Fruit fly (Drosophila melanogaster) whole organism, embryonic: ENCODE data around the gene RpS12.

ENCODE experiments used
- Ada2b ChIP-seq: fragments of 200-800 bp; sonication (Bioruptor generic); IDR thresholded peaks from 2 replicates; pipeline ENCODE4 v1.3.6; 2022; ENCODE audit warnings: missing biosample characterization, missing genetic modification characterization
- BEAF-32 ChIP-seq: fragments of 200-800 bp; sonication (Bioruptor generic); optimal IDR thresholded peaks from 3 replicates; lab custom pipeline; 2017; ENCODE audit warnings: missing biosample characterization, missing genetic modification characterization, mild to moderate bottlenecking, moderate library complexity, missing genetic modification reagents
- Bdp1 ChIP-seq: fragments of 200-800 bp; sonication (Bioruptor generic); optimal IDR thresholded peaks from 3 replicates; lab custom pipeline; 2016; ENCODE audit warnings: missing biosample characterization, missing genetic modification characterization
- CG15514 ChIP-seq: fragments of 200-800 bp; sonication (Bioruptor generic); optimal IDR thresholded peaks from 3 replicates; lab custom pipeline; 2017; ENCODE audit warnings: missing biosample characterization, missing genetic modification characterization, mild to moderate bottlenecking, moderate library complexity, missing genetic modification reagents
- CG1603 ChIP-seq: fragments of 200-800 bp; sonication (Bioruptor generic); optimal IDR thresholded peaks from 2 replicates; lab custom pipeline; 2019; ENCODE audit warnings: missing biosample characterization, mild to moderate bottlenecking, missing genetic modification characterization, moderate library complexity
- CG17802 ChIP-seq: fragments of 200-800 bp; sonication (Bioruptor generic); optimal IDR thresholded peaks from 2 replicates; lab custom pipeline; 2018; ENCODE audit warnings: missing biosample characterization, mild to moderate bottlenecking, missing genetic modification characterization, moderate library complexity
- CG18599 ChIP-seq: fragments of 200-800 bp; sonication (Bioruptor generic); optimal IDR thresholded peaks from 3 replicates; lab custom pipeline; 2017; ENCODE audit warnings: missing biosample characterization, missing genetic modification characterization, mild to moderate bottlenecking, moderate library complexity, missing genetic modification reagents
- CG2116 ChIP-seq: fragments of 200-800 bp; sonication (Bioruptor generic); optimal IDR thresholded peaks from 3 replicates; lab custom pipeline; 2018; ENCODE audit warnings: missing biosample characterization, mild to moderate bottlenecking, missing genetic modification characterization
- CG2712 ChIP-seq: fragments of 200-800 bp; optimal IDR thresholded peaks from 3 replicates; lab custom pipeline; 2019; ENCODE audit warnings: missing biosample characterization, mild to moderate bottlenecking, missing genetic modification characterization, moderate library complexity
- CG3065 ChIP-seq: fragments of 200-800 bp; sonication (Bioruptor generic); optimal IDR thresholded peaks from 2 replicates; lab custom pipeline; 2016; ENCODE audit warnings: missing biosample characterization, missing genetic modification characterization
- CG32767 ChIP-seq: fragments of 200-800 bp; sonication (Bioruptor generic); IDR thresholded peaks from 2 replicates; pipeline ENCODE4 v1.3.6; 2022; ENCODE audit warnings: missing biosample characterization, missing genetic modification characterization
- CG6254 ChIP-seq: fragments of 200-800 bp; sonication (Bioruptor generic); optimal IDR thresholded peaks from 3 replicates; lab custom pipeline; 2017; ENCODE audit warnings: mild to moderate bottlenecking, missing biosample characterization, missing genetic modification reagents, missing genetic modification characterization
- CG7928 ChIP-seq: fragments of 200-800 bp; sonication (Bioruptor generic); optimal IDR thresholded peaks from 2 replicates; lab custom pipeline; 2017; ENCODE audit warnings: missing biosample characterization, mild to moderate bottlenecking, missing genetic modification characterization
- CG9797 ChIP-seq: fragments of 200-800 bp; sonication (Bioruptor generic); optimal IDR thresholded peaks from 3 replicates; lab custom pipeline; 2018; ENCODE audit warnings: missing biosample characterization, mild to moderate bottlenecking, missing genetic modification characterization
- D19A ChIP-seq: fragments of 200-800 bp; optimal IDR thresholded peaks from 3 replicates; lab custom pipeline; 2019; ENCODE audit warnings: missing biosample characterization, mild to moderate bottlenecking, missing genetic modification characterization, moderate library complexity
- Dll ChIP-seq: fragments of 200-800 bp; sonication (Bioruptor generic); IDR thresholded peaks from 4 replicates; pipeline ENCODE4 v1.3.6; 2022; ENCODE audit warnings: missing biosample characterization, missing genetic modification characterization; ENCODE audit not compliant: partially characterized antibody
- Dp ChIP-seq: fragments of 200-800 bp; sonication (Bioruptor generic); optimal IDR thresholded peaks from 2 replicates; lab custom pipeline; 2018; ENCODE audit warnings: missing biosample characterization, mild to moderate bottlenecking, missing genetic modification characterization, moderate library complexity
- Dref ChIP-seq: fragments of 200-800 bp; sonication (Bioruptor generic); IDR thresholded peaks from 2 replicates; pipeline ENCODE4 v1.3.6; 2022; ENCODE audit warnings: missing biosample characterization, missing genetic modification characterization
- E2f2 ChIP-seq: fragments of 200-800 bp; sonication (Bioruptor generic); IDR thresholded peaks from 2 replicates; pipeline ENCODE4 v1.3.6; 2022; ENCODE audit warnings: missing biosample characterization, missing genetic modification characterization
- GATAe ChIP-seq: fragments of 200-800 bp; sonication (Bioruptor generic); conservative IDR thresholded peaks from 2 replicates; pipeline ENCODE4 v1.3.6; 2022; ENCODE audit warnings: missing biosample characterization, missing genetic modification characterization
- HLH4C ChIP-seq: fragments of 200-800 bp; sonication (Bioruptor generic); IDR thresholded peaks from 3 replicates; pipeline ENCODE4 v1.3.6; 2022; ENCODE audit warnings: missing biosample characterization, missing genetic modification characterization; ENCODE audit not compliant: partially characterized antibody
- HLHmδ ChIP-seq: fragments of 200-800 bp; sonication (Bioruptor generic); optimal IDR thresholded peaks from 2 replicates; lab custom pipeline; 2018; ENCODE audit warnings: missing biosample characterization, mild to moderate bottlenecking, missing genetic modification characterization, moderate library complexity
- Hey ChIP-seq: fragments of 200-800 bp; sonication (Bioruptor generic); optimal IDR thresholded peaks from 3 replicates; lab custom pipeline; 2018; ENCODE audit warnings: missing biosample characterization, mild to moderate bottlenecking, missing genetic modification characterization
- Myb ChIP-seq: fragments of 200-800 bp; sonication (Bioruptor generic); optimal IDR thresholded peaks from 2 replicates; lab custom pipeline; 2016; ENCODE audit warnings: missing biosample characterization, missing genetic modification characterization
- abd-A ChIP-seq: fragments of 200-800 bp; sonication (Bioruptor generic); optimal IDR thresholded peaks from 3 replicates; lab custom pipeline; 2019; ENCODE audit warnings: missing biosample characterization, mild to moderate bottlenecking, missing genetic modification characterization, moderate library complexity
- ara ChIP-seq: fragments of 200-800 bp; sonication (Bioruptor generic); IDR thresholded peaks from 2 replicates; pipeline ENCODE4 v1.3.6; 2022; ENCODE audit warnings: missing biosample characterization, missing genetic modification characterization
- bbx ChIP-seq: fragments of 200-800 bp; sonication (Bioruptor generic); IDR thresholded peaks from 2 replicates; pipeline ENCODE4 v1.3.6; 2022; ENCODE audit warnings: missing biosample characterization, missing genetic modification characterization; ENCODE audit not compliant: partially characterized antibody
- ems ChIP-seq: fragments of 200-800 bp; sonication (Bioruptor generic); optimal IDR thresholded peaks from 3 replicates; lab custom pipeline; 2016; ENCODE audit warnings: missing biosample characterization, missing genetic modification characterization
- ewg ChIP-seq: fragments of 200-800 bp; sonication (Bioruptor generic); optimal IDR thresholded peaks from 3 replicates; lab custom pipeline; 2017; ENCODE audit warnings: mild to moderate bottlenecking, missing biosample characterization, missing genetic modification reagents, missing genetic modification characterization
- gem ChIP-seq: fragments of 200-800 bp; sonication (Bioruptor generic); optimal IDR thresholded peaks from 2 replicates; lab custom pipeline; 2019; ENCODE audit warnings: missing biosample characterization, mild to moderate bottlenecking, missing genetic modification characterization, moderate library complexity
- gfzf ChIP-seq: fragments of 200-800 bp; sonication (Bioruptor generic); optimal IDR thresholded peaks from 2 replicates; lab custom pipeline; 2016; ENCODE audit warnings: missing biosample characterization, mild to moderate bottlenecking, missing genetic modification characterization, moderate library complexity
- h ChIP-seq: fragments of >200 bp; optimal IDR thresholded peaks from 2 replicates; lab custom pipeline; 2017
- nerfin-1 ChIP-seq: fragments of 200-800 bp; sonication (Bioruptor generic); optimal IDR thresholded peaks from 3 replicates; lab custom pipeline; 2019; ENCODE audit warnings: missing biosample characterization, mild to moderate bottlenecking, missing genetic modification characterization, moderate library complexity
- peb ChIP-seq: fragments of 200-800 bp; sonication (Bioruptor generic); IDR thresholded peaks from 2 replicates; pipeline ENCODE4 v1.3.6; 2022; ENCODE audit warnings: missing biosample characterization, missing genetic modification characterization
- pzg ChIP-seq: fragments of 200-800 bp; sonication (Bioruptor generic); optimal IDR thresholded peaks from 3 replicates; lab custom pipeline; 2018; ENCODE audit warnings: missing biosample characterization, mild to moderate bottlenecking, missing genetic modification characterization, moderate library complexity
- ssp ChIP-seq: fragments of 200-800 bp; sonication (Bioruptor generic); IDR thresholded peaks from 2 replicates; pipeline ENCODE4 v1.3.6; 2022; ENCODE audit warnings: missing biosample characterization, missing genetic modification characterization
- stwl ChIP-seq: fragments of 200-800 bp; sonication (Bioruptor generic); optimal IDR thresholded peaks from 3 replicates; lab custom pipeline; 2018; ENCODE audit warnings: missing biosample characterization, mild to moderate bottlenecking, missing genetic modification characterization, moderate library complexity
- trem ChIP-seq: fragments of 200-800 bp; optimal IDR thresholded peaks from 3 replicates; lab custom pipeline; 2019; ENCODE audit warnings: missing biosample characterization, mild to moderate bottlenecking, missing genetic modification characterization, moderate library complexity
- wek ChIP-seq: fragments of 200-800 bp; sonication (Bioruptor generic); optimal IDR thresholded peaks from 3 replicates; lab custom pipeline; 2018; ENCODE audit warnings: missing biosample characterization, mild to moderate bottlenecking, missing genetic modification characterization, moderate library complexity

The RpS12 gene

dm6 chr3L:13040849-13041248 is 17.7 kb downstream of the RpS12 start:
- no peak for TF ChIP-seq ewg (GFP tag; lab: Kevin White, UChicago)
- TF ChIP-seq trem (tag; lab: Kevin White, UChicago) = peak; percentile 25
- TF ChIP-seq HLHmδ (GFP tag; lab: Kevin White, UChicago) = no peak
- TF ChIP-seq ara (GFP tag; lab: Robert Waterston, UW) = no peak
- no peak for TF ChIP-seq CG9797 (GFP tag; lab: Kevin White, UChicago)
- no peak for TF ChIP-seq CG3065 (GFP tag; lab: Kevin White, UChicago)
- no peak for TF ChIP-seq GATAe (GFP tag; lab: Robert Waterston, UW)
- TF ChIP-seq CG1603 (tag; lab: Kevin White, UChicago) = peak; percentile 38
- no peak for TF ChIP-seq h (lab: Kevin White, UChicago)
- TF ChIP-seq Hey (tag; lab: Kevin White, UChicago) = no peak
- TF ChIP-seq peb = no peak
- peak; percentile 36 for TF ChIP-seq CG17802 (tag; lab: Kevin White, UChicago)
- peak; percentile 93 for TF ChIP-seq E2f2 (GFP tag; lab: Robert Waterston, UW)
- TF ChIP-seq ssp (GFP tag; lab: Robert Waterston, UW) = 0 out of 2 replicates have a peak, but pooled peaks have one; percentile 5
- TF ChIP-seq Myb (GFP tag; lab: Kevin White, UChicago) = peak; percentile 84
- peak; percentile 9 for TF ChIP-seq CG15514
- TF ChIP-seq CG2116 (GFP tag; lab: Kevin White, UChicago) = peak; percentile 97
- peak; percentile 47 for TF ChIP-seq abd-A (tag; lab: Kevin White, UChicago)
- TF ChIP-seq Dll (GFP tag; lab: Robert Waterston, UW) = 0 out of 4 replicates have a peak, but pooled peaks have one; percentile 11
- TF ChIP-seq CG18599 (GFP tag; lab: Kevin White, UChicago) = no peak
- TF ChIP-seq CG32767 (GFP tag; lab: Robert Waterston, UW) = peak; percentile 40; the same call in 1 of the 2 replicates
- TF ChIP-seq Ada2b (GFP tag; lab: Robert Waterston, UW) = no peak
- peak; percentile 86 for TF ChIP-seq CG7928 (GFP tag; lab: Kevin White, UChicago)
- TF ChIP-seq D19A (tag; lab: Kevin White, UChicago) = peak; percentile 62
- peak; percentile 76 for TF ChIP-seq Dref (GFP tag; lab: Robert Waterston, UW)
- TF ChIP-seq Bdp1 (GFP tag; lab: Kevin White, UChicago) = no peak
- peak; percentile 12 for TF ChIP-seq gem (tag; lab: Kevin White, UChicago)
- no peak for TF ChIP-seq HLH4C (GFP tag; lab: Robert Waterston, UW)
- peak; percentile 18; the same call in 1 of the 2 replicates for TF ChIP-seq bbx (GFP tag; lab: Robert Waterston, UW)
- peak; percentile 68 for TF ChIP-seq pzg
- TF ChIP-seq ems = no peak
- peak; percentile 30 for TF ChIP-seq gfzf (GFP tag; lab: Kevin White, UChicago)
- peak; percentile 94 for TF ChIP-seq wek (GFP tag; lab: Kevin White, UChicago)
- peak; percentile 91 for TF ChIP-seq Dp
- peak; percentile 8 for TF ChIP-seq BEAF-32 (GFP tag; lab: Kevin White, UChicago)
- peak; percentile 9 for TF ChIP-seq CG2712 (tag; lab: Kevin White, UChicago)
- TF ChIP-seq stwl (tag; lab: Kevin White, UChicago) = peak; percentile 47
- TF ChIP-seq nerfin-1 (tag; lab: Kevin White, UChicago) = peak; percentile 27
- no peak for TF ChIP-seq CG6254 (GFP tag; lab: Kevin White, UChicago)
